Fruit fly (Drosophila melanogaster) whole organism, embryonic: ENCODE measurements around the gene eloF.

ENCODE experiments used
- Ada2b ChIP-seq: fragments of 200-800 bp; sonication (Bioruptor generic); IDR thresholded peaks from 2 replicates; pipeline ENCODE4 v1.3.6; 2022; ENCODE audit warnings: missing biosample characterization, missing genetic modification characterization
- CG10209 ChIP-seq: fragments of 200-800 bp; sonication (Bioruptor generic); optimal IDR thresholded peaks from 3 replicates; lab custom pipeline; 2017; ENCODE audit warnings: missing biosample characterization, mild to moderate bottlenecking, missing genetic modification characterization, missing genetic modification reagents
- CG12219 ChIP-seq: fragments of 200-800 bp; sonication (Bioruptor generic); optimal IDR thresholded peaks from 3 replicates; lab custom pipeline; 2018; ENCODE audit warnings: missing biosample characterization, mild to moderate bottlenecking, missing genetic modification characterization
- CG15514 ChIP-seq: fragments of 200-800 bp; sonication (Bioruptor generic); optimal IDR thresholded peaks from 3 replicates; lab custom pipeline; 2017; ENCODE audit warnings: missing biosample characterization, missing genetic modification characterization, mild to moderate bottlenecking, moderate library complexity, missing genetic modification reagents
- CG1647 ChIP-seq: fragments of 200-800 bp; sonication (Bioruptor generic); optimal IDR thresholded peaks from 3 replicates; lab custom pipeline; 2016; ENCODE audit warnings: missing biosample characterization, missing genetic modification characterization
- CG17802 ChIP-seq: fragments of 200-800 bp; sonication (Bioruptor generic); optimal IDR thresholded peaks from 2 replicates; lab custom pipeline; 2018; ENCODE audit warnings: missing biosample characterization, mild to moderate bottlenecking, missing genetic modification characterization, moderate library complexity
- CG18764 ChIP-seq: fragments of 200-800 bp; sonication (Bioruptor generic); optimal IDR thresholded peaks from 3 replicates; lab custom pipeline; 2016; ENCODE audit warnings: missing biosample characterization, missing genetic modification characterization
- CG2202 ChIP-seq: fragments of 200-800 bp; sonication (Bioruptor generic); optimal IDR thresholded peaks from 2 replicates; lab custom pipeline; 2018; ENCODE audit warnings: missing biosample characterization, mild to moderate bottlenecking, missing genetic modification characterization
- CG32767 ChIP-seq: fragments of 200-800 bp; sonication (Bioruptor generic); IDR thresholded peaks from 2 replicates; pipeline ENCODE4 v1.3.6; 2022; ENCODE audit warnings: missing biosample characterization, missing genetic modification characterization
- CG3281 ChIP-seq: fragments of 200-800 bp; sonication (Bioruptor generic); optimal IDR thresholded peaks from 3 replicates; lab custom pipeline; 2017; ENCODE audit warnings: missing biosample characterization, mild to moderate bottlenecking, missing genetic modification characterization
- CG3407 ChIP-seq: fragments of 200-800 bp; sonication (Bioruptor generic); optimal IDR thresholded peaks from 2 replicates; lab custom pipeline; 2018; ENCODE audit warnings: missing biosample characterization, mild to moderate bottlenecking, missing genetic modification characterization
- CG4360 ChIP-seq: fragments of 200-800 bp; sonication (Bioruptor generic); IDR thresholded peaks from 2 replicates; pipeline ENCODE4 v1.3.6; 2022; ENCODE audit warnings: missing biosample characterization, missing genetic modification characterization
- CG4404 ChIP-seq: fragments of 200-800 bp; sonication (Bioruptor generic); IDR thresholded peaks from 2 replicates; pipeline ENCODE4 v1.3.6; 2022; ENCODE audit warnings: missing biosample characterization, missing genetic modification characterization
- CG8290 ChIP-seq, 3 experiments: fragments of 200-800 bp; sonication (Bioruptor generic); optimal IDR thresholded peaks; 2 replicates each; lab custom pipeline; 2016 to 2019; ENCODE audit warnings: missing biosample characterization in 3 of 3, missing genetic modification characterization in 3 of 3, mild to moderate bottlenecking in 2 of 3, moderate library complexity in 1 of 3
- CG8765 ChIP-seq: fragments of 200-800 bp; sonication (Bioruptor generic); IDR thresholded peaks from 2 replicates; pipeline ENCODE4 v1.3.6; 2022; ENCODE audit warnings: missing biosample characterization, missing genetic modification characterization
- CHES-1-like ChIP-seq: fragments of 200-800 bp; sonication (Bioruptor generic); optimal IDR thresholded peaks from 2 replicates; lab custom pipeline; 2016; ENCODE audit warnings: missing biosample characterization, missing genetic modification characterization
- D19A ChIP-seq: fragments of 200-800 bp; optimal IDR thresholded peaks from 3 replicates; lab custom pipeline; 2019; ENCODE audit warnings: missing biosample characterization, mild to moderate bottlenecking, missing genetic modification characterization, moderate library complexity
- Dip2 ChIP-seq: fragments of 200-800 bp; sonication (Bioruptor generic); IDR thresholded peaks from 2 replicates; pipeline ENCODE4 v1.3.6; 2022; ENCODE audit warnings: missing biosample characterization, missing genetic modification characterization
- Doc2 ChIP-seq: fragments of 200-800 bp; sonication (Bioruptor generic); IDR thresholded peaks from 2 replicates; pipeline ENCODE4 v1.3.6; 2022; ENCODE audit warnings: missing biosample characterization, missing genetic modification characterization
- HLHmδ ChIP-seq: fragments of 200-800 bp; sonication (Bioruptor generic); optimal IDR thresholded peaks from 2 replicates; lab custom pipeline; 2018; ENCODE audit warnings: missing biosample characterization, mild to moderate bottlenecking, missing genetic modification characterization, moderate library complexity
- Jarid2 ChIP-seq: fragments of 200-800 bp; sonication (Bioruptor generic); optimal IDR thresholded peaks from 3 replicates; lab custom pipeline; 2017; ENCODE audit warnings: mild to moderate bottlenecking, missing biosample characterization, missing genetic modification reagents, missing genetic modification characterization
- Max ChIP-seq: fragments of 200-800 bp; sonication (Bioruptor generic); optimal IDR thresholded peaks from 2 replicates; lab custom pipeline; 2016; ENCODE audit warnings: missing biosample characterization, mild to moderate bottlenecking, missing genetic modification characterization
- Mes4 ChIP-seq: fragments of 200-800 bp; sonication (Bioruptor generic); optimal IDR thresholded peaks from 2 replicates; lab custom pipeline; 2016; ENCODE audit warnings: missing biosample characterization, missing genetic modification characterization
- Pdp1 ChIP-seq, 2 experiments: fragments of 200-800 bp; sonication (Bioruptor generic); optimal IDR thresholded peaks; 3 replicates each; lab custom pipeline; 2016; ENCODE audit warnings: missing biosample characterization in 2 of 2, missing genetic modification characterization in 2 of 2, mild to moderate bottlenecking in 1 of 2, moderate library complexity in 1 of 2
- Rfx ChIP-seq: fragments of 200-800 bp; sonication (Bioruptor generic); IDR thresholded peaks from 2 replicates; pipeline ENCODE4 v1.3.6; 2022; ENCODE audit warnings: missing biosample characterization, missing genetic modification characterization
- Sox100B ChIP-seq: fragments of 200-800 bp; sonication (Bioruptor generic); optimal IDR thresholded peaks from 3 replicates; lab custom pipeline; 2018; ENCODE audit warnings: missing biosample characterization, mild to moderate bottlenecking, missing genetic modification characterization
- ab ChIP-seq: fragments of 200-800 bp; sonication (Bioruptor generic); optimal IDR thresholded peaks from 2 replicates; lab custom pipeline; 2016; ENCODE audit warnings: missing biosample characterization, missing genetic modification characterization
- ash1 ChIP-seq: fragments of 200-800 bp; sonication (Bioruptor generic); optimal IDR thresholded peaks from 2 replicates; lab custom pipeline; 2018; ENCODE audit warnings: missing biosample characterization, mild to moderate bottlenecking, missing genetic modification characterization
- az2 ChIP-seq: fragments of 200-800 bp; sonication (Bioruptor generic); optimal IDR thresholded peaks from 3 replicates; lab custom pipeline; 2016; ENCODE audit warnings: missing biosample characterization, missing genetic modification characterization
- bcd ChIP-seq: fragments of 200-800 bp; sonication (Bioruptor generic); optimal IDR thresholded peaks from 2 replicates; lab custom pipeline; 2017; ENCODE audit warnings: missing biosample characterization, mild to moderate bottlenecking, missing genetic modification characterization
- danr ChIP-seq: fragments of 200-800 bp; sonication (Bioruptor generic); IDR thresholded peaks from 2 replicates; pipeline ENCODE4 v1.3.6; 2022; ENCODE audit warnings: missing biosample characterization, missing genetic modification characterization
- dysf ChIP-seq: fragments of 200-800 bp; sonication (Bioruptor generic); IDR thresholded peaks from 3 replicates; pipeline ENCODE4 v1.3.6; 2022; ENCODE audit warnings: missing biosample characterization, missing genetic modification characterization
- fd64A ChIP-seq: fragments of 200-800 bp; sonication (Bioruptor generic); optimal IDR thresholded peaks from 3 replicates; lab custom pipeline; 2018; ENCODE audit warnings: missing biosample characterization, mild to moderate bottlenecking, missing genetic modification characterization
- fru ChIP-seq: fragments of >200 bp; optimal IDR thresholded peaks from 2 replicates; lab custom pipeline; 2017
- ftz-f1 ChIP-seq: fragments of 200-800 bp; sonication (Bioruptor generic); optimal IDR thresholded peaks from 2 replicates; lab custom pipeline; 2016; ENCODE audit warnings: missing biosample characterization, missing genetic modification characterization
- gcm ChIP-seq: fragments of 200-800 bp; sonication (Bioruptor generic); optimal IDR thresholded peaks from 2 replicates; lab custom pipeline; 2019; ENCODE audit warnings: missing biosample characterization, mild to moderate bottlenecking, missing genetic modification characterization, moderate library complexity
- gfzf ChIP-seq: fragments of 200-800 bp; sonication (Bioruptor generic); optimal IDR thresholded peaks from 2 replicates; lab custom pipeline; 2016; ENCODE audit warnings: missing biosample characterization, mild to moderate bottlenecking, missing genetic modification characterization, moderate library complexity
- grau ChIP-seq: fragments of 200-800 bp; optimal IDR thresholded peaks from 3 replicates; lab custom pipeline; 2019; ENCODE audit warnings: missing biosample characterization, mild to moderate bottlenecking, missing genetic modification characterization, moderate library complexity
- jigr1 ChIP-seq: fragments of 200-800 bp; sonication (Bioruptor generic); IDR thresholded peaks from 3 replicates; pipeline ENCODE4 v1.3.6; 2022; ENCODE audit warnings: missing biosample characterization, missing genetic modification characterization
- oc ChIP-seq: fragments of 200-800 bp; sonication (Bioruptor generic); optimal IDR thresholded peaks from 2 replicates; lab custom pipeline; 2018; ENCODE audit warnings: missing biosample characterization, mild to moderate bottlenecking, missing genetic modification characterization, moderate library complexity
- pnt ChIP-seq: fragments of 200-800 bp; sonication (Bioruptor generic); optimal IDR thresholded peaks from 3 replicates; lab custom pipeline; 2016; ENCODE audit warnings: missing biosample characterization, missing genetic modification characterization
- repo ChIP-seq: fragments of 200-800 bp; sonication (Bioruptor generic); optimal IDR thresholded peaks from 2 replicates; lab custom pipeline; 2016; ENCODE audit warnings: missing biosample characterization, missing genetic modification characterization
- stwl ChIP-seq: fragments of 200-800 bp; sonication (Bioruptor generic); optimal IDR thresholded peaks from 3 replicates; lab custom pipeline; 2018; ENCODE audit warnings: missing biosample characterization, mild to moderate bottlenecking, missing genetic modification characterization, moderate library complexity
- tap ChIP-seq: fragments of 200-800 bp; optimal IDR thresholded peaks from 3 replicates; lab custom pipeline; 2019; ENCODE audit warnings: missing biosample characterization, mild to moderate bottlenecking, missing genetic modification characterization, moderate library complexity
- tin ChIP-seq: fragments of 200-800 bp; sonication (Bioruptor generic); optimal IDR thresholded peaks from 3 replicates; lab custom pipeline; 2016; ENCODE audit warnings: missing biosample characterization, missing genetic modification characterization
- tup ChIP-seq: fragments of 200-800 bp; sonication (Bioruptor generic); optimal IDR thresholded peaks from 2 replicates; lab custom pipeline; 2016; ENCODE audit warnings: missing biosample characterization, mild to moderate bottlenecking, missing genetic modification characterization, moderate library complexity
- zen ChIP-seq: fragments of 200-800 bp; sonication (Bioruptor generic); optimal IDR thresholded peaks from 3 replicates; lab custom pipeline; 2018; ENCODE audit warnings: missing biosample characterization, mild to moderate bottlenecking, missing genetic modification characterization, moderate library complexity
- zf30C ChIP-seq: fragments of 200-800 bp; sonication (Bioruptor generic); optimal IDR thresholded peaks from 3 replicates; lab custom pipeline; 2018; ENCODE audit warnings: missing biosample characterization, mild to moderate bottlenecking, missing genetic modification characterization

The eloF gene

DNA sequence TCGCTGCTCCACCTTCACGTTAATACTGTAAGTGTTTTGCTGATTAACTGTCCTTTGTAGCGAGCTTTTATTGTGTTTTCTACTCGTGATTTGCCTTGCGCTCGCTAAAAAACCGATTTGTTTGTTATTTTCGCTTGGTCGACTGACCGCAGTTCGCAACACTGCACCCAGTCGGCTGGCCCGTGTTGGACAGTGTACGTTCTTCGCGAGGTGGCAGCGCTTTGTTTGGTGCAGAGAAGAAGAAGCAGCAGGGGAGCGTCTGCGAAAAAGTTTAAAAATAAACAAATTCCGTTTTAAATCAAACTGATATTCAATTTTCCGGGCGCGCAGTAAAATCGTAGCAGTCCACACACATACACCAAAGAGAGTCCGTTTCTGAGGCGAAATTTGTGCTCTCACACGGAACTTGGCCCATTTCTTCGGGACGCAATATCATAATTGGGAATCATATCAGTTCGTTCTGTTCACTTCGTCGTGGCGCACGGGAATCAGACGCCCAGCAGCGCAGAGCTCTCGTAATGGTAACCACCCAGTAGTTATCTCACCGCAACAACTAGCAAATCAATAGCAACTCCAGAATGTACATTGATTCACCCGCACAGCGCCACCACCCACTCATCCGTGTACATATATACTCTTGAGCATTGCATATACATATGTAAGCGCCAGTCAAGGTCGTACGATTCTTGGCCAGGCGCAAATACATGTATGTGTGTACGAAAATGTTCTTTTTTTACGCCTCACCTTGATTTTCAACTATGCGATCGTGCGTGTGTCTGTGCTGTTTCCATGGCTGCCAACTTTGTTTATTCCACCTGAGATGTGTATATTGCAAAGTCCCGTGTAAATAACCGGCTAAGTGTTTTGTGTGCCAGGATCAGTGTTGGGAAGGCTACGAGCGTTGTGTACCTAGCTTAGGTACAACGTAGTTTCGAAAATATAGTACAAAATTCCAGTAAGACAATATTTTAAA, 46.1 kb upstream of the eloF start, which contains the start of gene Naa80 (continued):
- TF ChIP-seq danr (GFP tag; lab: Robert Waterston, UW), result 0 out of 2 replicates have a peak, but pooled peaks have one; percentile 6
- TF ChIP-seq Doc2 (GFP tag; lab: Robert Waterston, UW), result no peak
- TF ChIP-seq CG15514 (GFP tag; lab: Kevin White, UChicago), result peak; percentile 83
- peak; percentile 25 for TF ChIP-seq ash1
- TF ChIP-seq CG4360 (GFP tag; lab: Robert Waterston, UW), result 0 out of 2 replicates have a peak, but pooled peaks have one; percentile 11
- peak; percentile 44 for TF ChIP-seq az2 (GFP tag; lab: Kevin White, UChicago)
- peak; percentile 51; the same call in 1 of the 3 replicates for TF ChIP-seq dysf (GFP tag; lab: Robert Waterston, UW)
- TF ChIP-seq grau (tag; lab: Kevin White, UChicago), result peak; percentile 53
- TF ChIP-seq CG32767 (GFP tag; lab: Robert Waterston, UW), result 0 out of 2 replicates have a peak, but pooled peaks have one; percentile 25
- TF ChIP-seq bcd (GFP tag; lab: Kevin White, UChicago), result peak; percentile 58
- TF ChIP-seq Dip2 (GFP tag; lab: Robert Waterston, UW), result no peak
- TF ChIP-seq zf30C (GFP tag; lab: Kevin White, UChicago), result no peak
- TF ChIP-seq Mes4 (GFP tag; lab: Kevin White, UChicago), result peak; percentile 45
- no peak for TF ChIP-seq Jarid2
- TF ChIP-seq tup (GFP tag; lab: Kevin White, UChicago), result peak; percentile 58
- TF ChIP-seq CG10209 (GFP tag; lab: Kevin White, UChicago), result peak; percentile 54
- TF ChIP-seq CG3281, result peak; percentile 51
- no peak for TF ChIP-seq oc (tag; lab: Kevin White, UChicago)
- TF ChIP-seq stwl (tag; lab: Kevin White, UChicago), result peak; percentile 77
- TF ChIP-seq HLHmδ (GFP tag; lab: Kevin White, UChicago), result peak; percentile 63
- TF ChIP-seq tap (tag; lab: Kevin White, UChicago), result no peak
- peak; percentile 54 to 73 for TF ChIP-seq Pdp1 (GFP tag; optimal IDR thresholded peaks at IDR 0.05; lab: Kevin White, UChicago)
- TF ChIP-seq Rfx (GFP tag; lab: Robert Waterston, UW), result peak; percentile 88
- no peak for TF ChIP-seq jigr1 (GFP tag; lab: Robert Waterston, UW)
- peak; percentile 73 for TF ChIP-seq CG1647 (GFP tag; lab: Kevin White, UChicago)
- TF ChIP-seq Sox100B, result no peak
- TF ChIP-seq Max (GFP tag; lab: Kevin White, UChicago), result peak; percentile 57
- TF ChIP-seq CG3407 (GFP tag; lab: Kevin White, UChicago), result no peak
- TF ChIP-seq zen (tag; lab: Kevin White, UChicago), result peak; percentile 15
- TF ChIP-seq CG8765 (GFP tag; lab: Robert Waterston, UW), result peak; percentile 38; the same call in 1 of the 2 replicates
- 0 out of 2 replicates have a peak, but pooled peaks have one; percentile 11 for TF ChIP-seq CG4404 (GFP tag; lab: Robert Waterston, UW)
- peak; percentile 57 for TF ChIP-seq repo (GFP tag; lab: Kevin White, UChicago)
- TF ChIP-seq CHES-1-like (GFP tag; lab: Kevin White, UChicago), result peak; percentile 94
- TF ChIP-seq tin (GFP tag; lab: Kevin White, UChicago), result peak; percentile 71
- no peak for TF ChIP-seq CG2202 (tag; lab: Kevin White, UChicago)
- TF ChIP-seq ab (GFP tag; lab: Kevin White, UChicago), result no peak
- TF ChIP-seq fru (lab: Kevin White, UChicago), result no peak
- no peak for TF ChIP-seq gcm (GFP tag; lab: Kevin White, UChicago)
- TF ChIP-seq CG17802 (tag; lab: Kevin White, UChicago), result peak; percentile 33
- TF ChIP-seq gfzf, result peak; percentile 38
- TF ChIP-seq fd64A (GFP tag; lab: Kevin White, UChicago), result no peak
- peak; percentile 34 for TF ChIP-seq CG18764 (GFP tag; lab: Kevin White, UChicago)
- TF ChIP-seq CG12219 (GFP tag; lab: Kevin White, UChicago), result no peak
- peak; percentile 25 for TF ChIP-seq D19A (tag; lab: Kevin White, UChicago)
- peak; percentile 88 for TF ChIP-seq ftz-f1 (GFP tag; lab: Kevin White, UChicago)
- no peak for TF ChIP-seq Ada2b
- peak; percentile 44 for TF ChIP-seq pnt (GFP tag; lab: Kevin White, UChicago)
- TF ChIP-seq CG8290 (GFP tag; optimal IDR thresholded peaks at IDR 0.05; lab: Kevin White, UChicago), result peak; percentile 40
- TF ChIP-seq CG8290 (tag; optimal IDR thresholded peaks at IDR 0.05; lab: Kevin White, UChicago), result peak in 1 of 2 experiments; percentile 90
